Worm (Caenorhabditis elegans) whole organism, early embryonic: Measurements from ENCODE around the gene sco-1.

Source experiments
- B0310.2 ChIP-seq: sonication (generic microtip); optimal IDR thresholded peaks from 2 replicates; lab custom pipeline; 2016; ENCODE audit warnings: mild to moderate bottlenecking, missing genetic modification characterization, missing compliant biosample characterization
- F13C5.2 ChIP-seq: sonication (generic microtip); optimal IDR thresholded peaks from 2 replicates; lab custom pipeline; 2017; ENCODE audit warnings: mild to moderate bottlenecking, missing genetic modification characterization, inconsistent platforms, missing compliant biosample characterization
- aly-1 ChIP-seq: sonication (generic microtip); optimal IDR thresholded peaks from 2 replicates; lab custom pipeline; 2016; ENCODE audit warnings: missing genetic modification characterization, missing compliant biosample characterization
- ama-1 ChIP-seq: fragments of 150-350 bp; optimal IDR thresholded peaks from 2 replicates; lab custom pipeline; 2014
- ceh-13 ChIP-seq: fragments of 200-800 bp; sonication (Bioruptor generic); optimal IDR thresholded peaks from 2 replicates; lab custom pipeline; 2018; ENCODE audit warnings: mild to moderate bottlenecking, missing genetic modification characterization, missing compliant biosample characterization
- ceh-36 ChIP-seq: sonication (generic microtip); optimal IDR thresholded peaks from 2 replicates; lab custom pipeline; 2016; ENCODE audit warnings: missing genetic modification characterization, inconsistent platforms, missing compliant biosample characterization
- ets-7 ChIP-seq: sonication (generic microtip); optimal IDR thresholded peaks from 2 replicates; lab custom pipeline; 2016; ENCODE audit warnings: missing genotype, missing genetic modification characterization, missing compliant biosample characterization
- flt-1 ChIP-seq: fragments of 200-800 bp; sonication (Bioruptor generic); IDR thresholded peaks from 2 replicates; pipeline ENCODE4 v1.3.6; 2022; ENCODE audit warnings: missing genetic modification characterization, missing compliant biosample characterization
- hmbx-1 ChIP-seq: sonication (generic microtip); optimal IDR thresholded peaks from 2 replicates; lab custom pipeline; 2016; ENCODE audit warnings: mild to moderate bottlenecking, missing genetic modification characterization, missing compliant biosample characterization
- hmg-4 ChIP-seq: fragments of 200-800 bp; sonication (Bioruptor generic); optimal IDR thresholded peaks from 2 replicates; lab custom pipeline; 2018; ENCODE audit warnings: mild to moderate bottlenecking, missing genetic modification characterization, missing compliant biosample characterization
- hnd-1 ChIP-seq: sonication (generic microtip); optimal IDR thresholded peaks from 2 replicates; lab custom pipeline; 2016; ENCODE audit warnings: missing genetic modification characterization, missing compliant biosample characterization
- pes-1 ChIP-seq: fragments of 200-800 bp; sonication (Bioruptor generic); IDR thresholded peaks from 2 replicates; pipeline ENCODE4 v1.3.6; 2022; ENCODE audit warnings: missing genetic modification reagents, missing genetic modification characterization, missing compliant biosample characterization
- scrt-1 ChIP-seq: fragments of 200-800 bp; sonication (Bioruptor generic); IDR thresholded peaks from 2 replicates; pipeline ENCODE4 v1.3.6; 2022; ENCODE audit warnings: missing genetic modification characterization, missing compliant biosample characterization
- sea-1 ChIP-seq: fragments of 200-800 bp; sonication (Bioruptor generic); conservative IDR thresholded peaks from 2 replicates; pipeline ENCODE4 v1.3.6; 2022; ENCODE audit warnings: missing genetic modification characterization, missing compliant biosample characterization
- tbx-11 ChIP-seq: fragments of 200-800 bp; sonication (Bioruptor generic); IDR thresholded peaks from 2 replicates; pipeline ENCODE4 v1.3.6; 2022; ENCODE audit warnings: missing genetic modification characterization, missing compliant biosample characterization
- tbx-37 ChIP-seq: fragments of 200-800 bp; sonication (Bioruptor generic); conservative IDR thresholded peaks from 2 replicates; pipeline ENCODE4 v1.3.6; 2022; ENCODE audit warnings: missing genetic modification reagents, missing genetic modification characterization, missing compliant biosample characterization
- tra-4 ChIP-seq: sonication (generic microtip); optimal IDR thresholded peaks from 2 replicates; lab custom pipeline; 2017; ENCODE audit warnings: missing genetic modification characterization, missing compliant biosample characterization

The sco-1 gene

DNA sequence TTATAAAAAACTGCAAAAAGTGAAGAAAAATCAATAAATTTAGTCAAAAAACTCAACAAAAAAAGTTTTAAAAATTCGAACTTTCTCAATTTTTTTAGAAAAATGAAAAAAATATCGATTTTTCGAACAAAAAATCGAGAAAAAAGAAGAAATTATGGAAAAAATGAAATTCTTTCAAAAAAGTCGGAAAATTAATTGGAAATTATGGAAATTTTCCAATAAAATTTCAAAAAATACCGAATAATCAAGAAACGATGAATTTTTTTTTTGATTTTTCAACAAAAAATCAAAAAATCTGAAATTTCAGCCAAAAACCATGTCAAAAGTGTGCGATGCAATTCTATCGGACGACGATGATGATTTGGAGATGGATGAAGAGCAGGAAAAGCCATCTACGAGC lies 29.3 kb downstream of the sco-1 start, which contains the start of gene H20J04.4:
Gene H20J04.4 (plus strand): TSS at position 301 of the 400 bp plus-strand sequence.
- no peak for TF ChIP-seq tbx-11 (GFP tag; lab: Robert Waterston, UW)

DNA sequence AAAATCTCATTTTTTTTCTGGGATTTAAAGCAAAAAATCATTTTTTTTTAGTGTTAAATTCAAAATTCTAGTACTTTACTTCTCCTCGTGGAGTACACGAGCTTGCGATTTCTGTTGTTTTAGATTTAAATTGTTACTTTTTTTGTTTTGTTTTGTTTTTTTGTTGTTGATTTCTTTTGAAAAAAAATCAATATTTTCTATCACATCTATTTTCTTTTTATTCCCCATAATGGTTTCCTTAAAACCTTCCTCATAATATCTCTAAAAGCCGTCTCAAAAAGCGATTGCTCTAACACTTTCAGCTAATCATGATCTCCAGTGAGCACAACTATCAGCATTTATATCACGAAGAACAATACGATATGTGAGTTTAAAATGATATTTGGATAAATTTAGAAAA lies 35.0 kb downstream of the sco-1 start, which contains the start of gene madf-3:
Gene madf-3 (plus strand): TSS at position 301 of the 400 bp plus-strand sequence.
- no peak for TF ChIP-seq ets-7 (tag; lab: Kevin White, UChicago)
- no peak for TF ChIP-seq F13C5.2
- TF ChIP-seq hmbx-1 (tag; lab: Kevin White, UChicago), result no peak
- no peak for TF ChIP-seq ceh-36 (tag; lab: Kevin White, UChicago)
- TF ChIP-seq tbx-11 (GFP tag; lab: Robert Waterston, UW), result no peak
- TF ChIP-seq ama-1 (lab: Kevin White, UChicago), result no peak

DNA sequence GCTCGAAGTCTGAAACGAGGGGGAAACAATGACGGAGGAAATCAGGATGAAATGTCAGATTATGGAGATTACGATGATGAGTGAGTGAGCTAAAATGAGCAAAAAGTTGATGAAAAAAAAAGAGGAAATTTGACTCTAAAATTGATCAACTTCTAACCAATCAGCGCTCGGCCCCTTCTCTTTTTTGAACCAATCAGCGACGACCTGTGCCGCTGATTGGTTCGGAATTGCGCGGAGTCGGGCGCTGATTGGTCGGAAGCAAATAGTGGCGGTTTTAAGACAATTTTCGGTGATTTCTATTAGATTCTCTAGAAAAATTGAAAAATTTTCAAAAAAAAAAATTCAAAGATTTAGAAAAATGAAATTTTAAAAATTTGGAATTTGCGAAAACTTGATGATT lies 38.3 kb downstream of the sco-1 start:
- TF ChIP-seq ets-7 (tag; lab: Kevin White, UChicago), result no peak
- no peak for TF ChIP-seq hmg-4 (GFP tag; lab: Kevin White, UChicago)
- no peak for TF ChIP-seq ama-1 (lab: Kevin White, UChicago)
- TF ChIP-seq sea-1, result no peak
- no peak for TF ChIP-seq ceh-13 (GFP tag; lab: Kevin White, UChicago)
- TF ChIP-seq tbx-11 (GFP tag; lab: Robert Waterston, UW), result no peak
- no peak for TF ChIP-seq ceh-36 (tag; lab: Kevin White, UChicago)
- TF ChIP-seq hnd-1 (tag; lab: Kevin White, UChicago), result no peak
- no peak for TF ChIP-seq tra-4 (tag; lab: Kevin White, UChicago)
- no peak for TF ChIP-seq flt-1 (GFP tag; lab: Robert Waterston, UW)
- no peak for TF ChIP-seq aly-1 (tag; lab: Kevin White, UChicago)
- no peak for TF ChIP-seq B0310.2 (tag; lab: Kevin White, UChicago)
- TF ChIP-seq scrt-1 (GFP tag; lab: Robert Waterston, UW), result no peak
- no peak for TF ChIP-seq hmbx-1 (tag; lab: Kevin White, UChicago)
- TF ChIP-seq pes-1 (GFP tag; lab: Robert Waterston, UW), result no peak

DNA sequence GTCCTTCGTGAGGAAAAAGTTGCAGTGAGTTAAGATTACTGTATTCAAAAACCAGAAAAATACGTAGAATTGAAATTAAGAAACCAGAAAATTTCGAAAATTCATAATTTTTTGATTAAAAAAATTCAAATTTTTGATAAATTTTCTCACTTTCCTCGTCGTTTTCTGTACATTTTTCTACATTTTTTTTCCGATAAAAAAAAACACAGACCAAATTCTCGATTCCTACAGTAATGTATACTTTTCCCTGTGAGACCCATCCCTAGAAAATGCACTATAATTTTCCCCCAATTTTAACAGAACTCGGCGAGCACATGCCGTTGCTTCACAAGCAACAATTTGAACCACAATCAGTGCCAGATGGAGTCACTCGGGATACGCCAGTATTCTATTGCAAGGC lies 40.4 kb downstream of the sco-1 start, which contains the start of gene athp-2:
Gene athp-2 (plus strand): TSS at position 301 of the 400 bp plus-strand sequence.
- no peak for TF ChIP-seq tbx-37 (GFP tag; lab: Robert Waterston, UW)
- no peak for TF ChIP-seq B0310.2 (tag; lab: Kevin White, UChicago)
- TF ChIP-seq hnd-1 (tag; lab: Kevin White, UChicago), result no peak
- no peak for TF ChIP-seq scrt-1 (GFP tag; lab: Robert Waterston, UW)
- no peak for TF ChIP-seq flt-1 (GFP tag; lab: Robert Waterston, UW)
- TF ChIP-seq ets-7 (tag; lab: Kevin White, UChicago), result no peak

DNA sequence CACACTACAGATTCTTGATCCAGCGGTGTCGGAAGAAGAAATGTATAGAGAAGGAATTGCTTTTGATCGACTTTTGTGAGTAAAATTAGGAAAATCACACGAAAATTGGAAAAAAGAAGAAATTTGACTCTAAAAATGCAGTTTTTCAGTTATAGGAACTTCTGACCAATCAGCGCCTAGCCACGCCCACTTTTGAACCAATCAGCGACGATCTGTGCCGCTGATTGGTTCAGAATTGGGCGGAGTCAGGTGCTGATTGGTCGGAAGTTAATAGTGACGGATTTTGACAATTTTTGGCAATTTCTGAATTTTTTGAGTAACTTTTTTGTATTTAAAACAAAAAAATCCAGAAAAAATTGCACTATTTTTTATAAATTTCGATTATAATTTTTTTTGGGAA lies 42.0 kb downstream of the sco-1 start:
- no peak for TF ChIP-seq flt-1 (GFP tag; lab: Robert Waterston, UW)
- TF ChIP-seq tbx-37 (GFP tag; lab: Robert Waterston, UW), result no peak
- TF ChIP-seq hmg-4 (GFP tag; lab: Kevin White, UChicago), result no peak
- TF ChIP-seq hnd-1 (tag; lab: Kevin White, UChicago), result no peak
- TF ChIP-seq hmbx-1 (tag; lab: Kevin White, UChicago), result no peak

DNA sequence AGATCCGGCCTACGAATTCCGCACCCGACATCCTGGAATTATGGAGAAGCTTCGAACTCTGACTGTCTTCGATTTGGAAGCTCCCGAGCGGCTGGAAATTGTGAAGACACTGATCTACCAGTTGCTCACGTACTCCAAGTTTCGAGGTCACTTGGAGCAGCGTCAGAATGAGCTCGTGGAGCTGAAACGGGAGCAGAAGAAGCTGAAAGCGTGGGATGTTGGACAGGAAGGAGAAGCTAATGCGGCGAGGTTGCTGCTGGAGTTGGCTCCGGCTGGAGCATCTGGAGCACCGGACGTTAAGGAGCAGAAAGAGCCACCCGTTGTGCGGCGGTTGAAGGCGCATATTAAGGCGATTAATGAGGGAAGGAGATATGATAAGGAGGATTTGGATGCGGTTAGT lies 44.9 kb downstream of the sco-1 start:
- no peak for TF ChIP-seq aly-1 (tag; lab: Kevin White, UChicago)
- no peak for TF ChIP-seq B0310.2 (tag; lab: Kevin White, UChicago)
- TF ChIP-seq tbx-37 (GFP tag; lab: Robert Waterston, UW), result no peak
- TF ChIP-seq scrt-1 (GFP tag; lab: Robert Waterston, UW), result no peak
- no peak for TF ChIP-seq flt-1 (GFP tag; lab: Robert Waterston, UW)
- TF ChIP-seq tbx-11 (GFP tag; lab: Robert Waterston, UW), result no peak
- no peak for TF ChIP-seq hmbx-1 (tag; lab: Kevin White, UChicago)
- TF ChIP-seq ama-1 (lab: Kevin White, UChicago), result no peak
- no peak for TF ChIP-seq pes-1 (GFP tag; lab: Robert Waterston, UW)
- TF ChIP-seq hmg-4 (GFP tag; lab: Kevin White, UChicago), result no peak
- no peak for TF ChIP-seq ceh-36 (tag; lab: Kevin White, UChicago)
